Worm (Caenorhabditis elegans): ENCODE data around the gene F55B12.10.

- no peak for TF ChIP-seq elt-3 (tag; optimal IDR thresholded peaks at IDR 0.05)
- no peak for TF ChIP-seq snpc-4 (tag; optimal IDR thresholded peaks at IDR 0.05)
- TF ChIP-seq lin-13 (tag; optimal IDR thresholded peaks at IDR 0.05): no peak
- TF ChIP-seq unc-62 (GFP tag; optimal IDR thresholded peaks at IDR 0.05): no peak
- no peak for TF ChIP-seq nhr-237 (tag; optimal IDR thresholded peaks at IDR 0.05)
- TF ChIP-seq nhr-12 (tag; optimal IDR thresholded peaks at IDR 0.05): no peak
- no peak for TF ChIP-seq lsy-2 (tag; optimal IDR thresholded peaks at IDR 0.05)
- no peak for TF ChIP-seq nhr-76 (tag; optimal IDR thresholded peaks at IDR 0.05)
- TF ChIP-seq ceh-43 (GFP tag; optimal IDR thresholded peaks at IDR 0.05): no peak
These were observed 26.8 kb downstream of the F55B12.10 start, which contains the start of gene nhr-175 for ce11 chrV:13866353-13866752.

Data from whole organism, mixed stage, embryonic.